Fruit fly (Drosophila melanogaster): ENCODE results near the gene mRpS34.
A peak's percentile ranks its signal among the peaks of the same experiment; 100 is the strongest.

Gene mRpS34

dm6 chr3L:16391257-16391656 is 43.4 kb downstream of the mRpS34 start:
- no peak for TF ChIP-seq Rel (GFP tag; optimal IDR thresholded peaks at IDR 0.05)
- peak; percentile 77 for TF ChIP-seq Rel (tag; optimal IDR thresholded peaks at IDR 0.05)
- no peak for TF ChIP-seq Mio (GFP tag; optimal IDR thresholded peaks at IDR 0.05)

dm6 chr3L:16392203-16392800 is 44.4 kb downstream of the mRpS34 start:
- TF ChIP-seq Rel (GFP tag; optimal IDR thresholded peaks at IDR 0.05), result no peak
- TF ChIP-seq Rel (tag; optimal IDR thresholded peaks at IDR 0.05), result peak; percentile 87
- TF ChIP-seq Dfd (GFP tag; optimal IDR thresholded peaks at IDR 0.05), result no peak

dm6 chr3L:16392874-16393273 is 45.0 kb downstream of the mRpS34 start:
- TF ChIP-seq dmrt93B (GFP tag; optimal IDR thresholded peaks at IDR 0.05) (no peak), usp (GFP tag; optimal IDR thresholded peaks at IDR 0.05) (no peak), psq (GFP tag; optimal IDR thresholded peaks at IDR 0.05) (no peak), CrebA (GFP tag; optimal IDR thresholded peaks at IDR 0.05; ENCODE audit: borderline replicate concordance) (no peak), br (GFP tag; optimal IDR thresholded peaks at IDR 0.05) (no peak), N (GFP tag; optimal IDR thresholded peaks at IDR 0.05) (no peak), Abd-B (GFP tag; optimal IDR thresholded peaks at IDR 0.05) (no peak), Hnf4 (GFP tag; optimal IDR thresholded peaks at IDR 0.05) (no peak), foxo (GFP tag; optimal IDR thresholded peaks at IDR 0.05) (no peak), sage (GFP tag; optimal IDR thresholded peaks at IDR 0.05) (no peak), sv (GFP tag; optimal IDR thresholded peaks at IDR 0.05) (no peak), Vsx2 (GFP tag; optimal IDR thresholded peaks at IDR 0.05; ENCODE audit: partially characterized antibody) (no peak), tai (GFP tag; optimal IDR thresholded peaks at IDR 0.05) (no peak), rgr (GFP tag; optimal IDR thresholded peaks at IDR 0.05) (no peak), woc (GFP tag; optimal IDR thresholded peaks at IDR 0.05) (no peak), dl (GFP tag; optimal IDR thresholded peaks at IDR 0.05; ENCODE audit: insufficient read depth in 1 of 2, partially characterized antibody in 2 of 2) (no peak), OdsH (GFP tag; optimal IDR thresholded peaks at IDR 0.05) (no peak), GATAd (GFP tag; optimal IDR thresholded peaks at IDR 0.05) (no peak)

DNA sequence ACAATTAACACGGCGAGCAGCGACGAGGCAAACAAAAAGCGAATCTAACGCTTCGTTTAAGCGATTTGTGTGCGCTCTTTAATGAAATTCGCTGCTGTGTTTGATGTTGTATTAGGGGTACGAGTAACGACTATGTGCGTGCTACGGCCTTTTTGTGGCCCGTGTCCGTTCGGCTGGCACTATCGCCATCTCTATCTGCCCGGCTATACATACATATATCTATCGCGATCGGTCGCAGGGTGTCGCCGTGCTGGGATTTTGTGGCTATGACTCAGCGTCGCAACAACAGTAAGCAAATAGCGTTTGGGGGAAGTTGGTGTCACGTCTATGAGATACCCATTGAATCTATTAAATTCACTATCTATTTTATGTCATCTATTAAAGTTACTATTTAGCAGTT is 45.8 kb downstream of the mRpS34 start:
- TF ChIP-seq N (GFP tag; optimal IDR thresholded peaks at IDR 0.05) (no peak), Rel (GFP tag; optimal IDR thresholded peaks at IDR 0.05) (no peak), Rel (tag; optimal IDR thresholded peaks at IDR 0.05) (peak; percentile 11), Dif (GFP tag; optimal IDR thresholded peaks at IDR 0.05; ENCODE audit: partially characterized antibody) (no peak), lola (GFP tag; optimal IDR thresholded peaks at IDR 0.05) (no peak), h (GFP tag; optimal IDR thresholded peaks at IDR 0.05) (no peak), woc (GFP tag; optimal IDR thresholded peaks at IDR 0.05) (no peak)

- TF ChIP-seq CG9705 (GFP tag; optimal IDR thresholded peaks at IDR 0.05) (no peak), br (GFP tag; optimal IDR thresholded peaks at IDR 0.05) (no peak), Rel (GFP tag; optimal IDR thresholded peaks at IDR 0.05) (no peak), Rel (tag; optimal IDR thresholded peaks at IDR 0.05) (peak; percentile 5)
These were observed 46.6 kb downstream of the mRpS34 start, which contains the start of gene Gagr for dm6 chr3L:16394506-16394905. TSS of gene Gagr (plus strand) at chr3L:16394586.

All from whole organism, wandering third instar larva.